Worm (Caenorhabditis elegans): ENCODE results near the gene rev-3.

DNA sequence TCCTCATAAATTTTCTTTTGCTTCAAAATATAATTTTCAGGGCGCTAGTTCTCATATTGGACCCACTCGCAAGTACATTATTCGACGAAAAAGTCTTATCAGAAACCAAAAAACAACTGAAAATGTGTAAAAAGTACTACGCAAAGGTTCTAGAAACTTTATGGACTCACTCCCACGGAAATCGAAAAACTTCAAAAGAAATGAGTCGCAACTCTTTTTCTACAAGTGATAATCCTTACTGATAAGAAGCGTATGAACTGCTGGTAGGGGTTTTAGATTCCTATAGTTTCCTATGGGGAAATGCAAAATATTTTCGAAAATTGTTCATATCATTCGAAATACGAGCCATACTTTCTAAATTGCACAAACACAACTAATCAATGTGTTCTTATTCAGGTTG lies 45.9 kb downstream of the rev-3 start, which contains the start of gene B0244.5:
- no peak for TF ChIP-seq ctbp-1 (GFP tag; IDR thresholded peaks at IDR 0.05)
- TF ChIP-seq unc-130 (GFP tag; optimal IDR thresholded peaks at IDR 0.05) = no peak
- TF ChIP-seq snpc-4 (tag; optimal IDR thresholded peaks at IDR 0.05) = no peak
- no peak for TF ChIP-seq pqm-1 (tag; optimal IDR thresholded peaks at IDR 0.05)
- TF ChIP-seq egl-27 (tag; optimal IDR thresholded peaks at IDR 0.05) = no peak

Measured in whole organism, L4 larva.